Worm (Caenorhabditis elegans): ENCODE results near the gene F35F11.2.

Gene F35F11.2

DNA sequence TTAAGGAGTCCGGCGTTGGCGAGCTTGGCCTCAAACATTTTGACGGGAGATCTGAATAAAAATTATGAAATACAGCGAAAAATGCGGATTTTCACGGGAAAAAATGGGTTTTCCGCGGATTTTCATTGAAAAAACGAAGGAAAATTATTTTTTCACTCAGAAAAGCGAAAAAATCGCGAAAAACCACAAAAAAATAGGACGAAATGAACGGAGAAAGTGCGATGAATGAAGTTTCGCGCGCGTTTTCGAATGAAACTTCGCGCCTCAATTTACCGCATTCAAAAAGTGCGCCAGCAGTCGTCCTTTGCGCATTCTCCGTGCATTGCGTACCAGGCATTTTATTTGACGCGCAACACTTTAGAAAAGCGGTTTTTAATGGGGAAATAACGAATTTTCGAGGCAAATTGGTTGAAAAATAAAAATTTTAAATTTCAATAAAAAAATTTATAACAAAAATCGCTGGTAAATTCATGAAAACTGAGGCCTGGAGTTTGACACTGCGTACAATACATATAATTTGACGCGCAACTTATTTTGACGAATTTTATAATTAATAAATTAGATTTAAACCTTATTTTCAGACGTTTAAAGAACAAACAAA, 9.4 kb downstream of the F35F11.2 start, which contains the start of gene pcn-1 (continued):
- TF ChIP-seq ceh-88 (GFP tag; IDR thresholded peaks at IDR 0.05) (peak; percentile 94), fos-1 (tag; optimal IDR thresholded peaks at IDR 0.05) (peak; percentile 88), ceh-90 (tag; optimal IDR thresholded peaks at IDR 0.05) (peak; percentile 75), sup-37 (GFP tag; optimal IDR thresholded peaks at IDR 0.05) (peak; percentile 96), nhr-71 (tag; optimal IDR thresholded peaks at IDR 0.05) (peak; percentile 99), C34B4.2 (tag; optimal IDR thresholded peaks at IDR 0.05) (peak; percentile 80), hpl-2 (GFP tag; optimal IDR thresholded peaks at IDR 0.05) (peak; percentile 89), alr-1 (tag; optimal IDR thresholded peaks at IDR 0.05; ENCODE audit: borderline replicate concordance) (no peak), blmp-1 (tag; optimal IDR thresholded peaks at IDR 0.05) (peak; percentile 77)

- TF ChIP-seq nhr-90 (tag; optimal IDR thresholded peaks at IDR 0.05; ENCODE audit: poor library complexity): no peak
- TF ChIP-seq egl-27 (tag; optimal IDR thresholded peaks at IDR 0.05): no peak
- TF ChIP-seq nhr-20 (tag; optimal IDR thresholded peaks at IDR 0.05): no peak
- no peak for TF ChIP-seq C04F5.9 (tag; optimal IDR thresholded peaks at IDR 0.05)
- no peak for TF ChIP-seq fos-1 (tag; optimal IDR thresholded peaks at IDR 0.05)
- TF ChIP-seq lin-35 (GFP tag; optimal IDR thresholded peaks at IDR 0.05): no peak
- TF ChIP-seq zag-1 (tag; optimal IDR thresholded peaks at IDR 0.05): no peak
- no peak for TF ChIP-seq unc-86 (tag; optimal IDR thresholded peaks at IDR 0.05)
- TF ChIP-seq snpc-4 (tag; optimal IDR thresholded peaks at IDR 0.05): no peak
- no peak for TF ChIP-seq skn-1 (tag; optimal IDR thresholded peaks at IDR 0.05)
- no peak for TF ChIP-seq unc-130 (tag; optimal IDR thresholded peaks at IDR 0.05)
- no peak for TF ChIP-seq hlh-17 (GFP tag; optimal IDR thresholded peaks at IDR 0.05; ENCODE audit: borderline replicate concordance)
- TF ChIP-seq elt-3 (tag; optimal IDR thresholded peaks at IDR 0.05): no peak
- no peak for TF ChIP-seq ceh-88 (GFP tag; IDR thresholded peaks at IDR 0.05)
Measured at ce11 chrIV:4051539-4051938, 11.5 kb downstream of the F35F11.2 start, which contains the start of gene wrt-5. Gene wrt-5, minus strand, starts transcription at chrIV:4051639.

ce11 chrIV:4052274-4052673, 12.2 kb downstream of the F35F11.2 start:
- TF ChIP-seq dpl-1 (GFP tag; optimal IDR thresholded peaks at IDR 0.05) (peak in 1 of 3 experiments; percentile 17), ceh-88 (GFP tag; IDR thresholded peaks at IDR 0.05) (no peak), snu-23 (GFP tag; optimal IDR thresholded peaks at IDR 0.05) (peak; percentile 4), unc-30 (tag; optimal IDR thresholded peaks at IDR 0.05) (no peak), lin-14 (GFP tag; optimal IDR thresholded peaks at IDR 0.05) (peak; percentile 57), mep-1 (tag; optimal IDR thresholded peaks at IDR 0.05) (no peak), fkh-4 (tag; optimal IDR thresholded peaks at IDR 0.05; ENCODE audit: borderline replicate concordance) (no peak), ceh-82 (tag; optimal IDR thresholded peaks at IDR 0.05) (no peak), efl-1 (optimal IDR thresholded peaks at IDR 0.05) (no peak), efl-1 (GFP tag; optimal IDR thresholded peaks at IDR 0.05 in 1 of 2) (peak in 1 of 2 experiments; percentile 45), jun-1 (tag; optimal IDR thresholded peaks at IDR 0.05) (no peak), nhr-84 (tag; optimal IDR thresholded peaks at IDR 0.05) (no peak), ets-5 (GFP tag; IDR thresholded peaks at IDR 0.05) (no peak), fkh-8 (tag; optimal IDR thresholded peaks at IDR 0.05) (peak; percentile 2), sox-4 (tag; optimal IDR thresholded peaks at IDR 0.05) (no peak), skn-1 (tag; optimal IDR thresholded peaks at IDR 0.05) (no peak), hlh-4 (tag; optimal IDR thresholded peaks at IDR 0.05) (no peak), zip-4 (GFP tag; optimal IDR thresholded peaks at IDR 0.05) (no peak), nhr-19 (GFP tag; conservative IDR thresholded peaks at IDR 0.05) (no peak), hpl-2 (GFP tag; optimal IDR thresholded peaks at IDR 0.05) (no peak)
